Worm (Caenorhabditis elegans) whole organism, L1 larva: Measurements from ENCODE around the gene F28C6.9.

Experiments used
- C04F5.9 ChIP-seq: sonication (generic microtip); optimal IDR thresholded peaks from 2 replicates; lab custom pipeline; 2016; ENCODE audit warnings: missing genetic modification characterization, missing compliant biosample characterization
- C16A3.4 ChIP-seq: fragments of 150-350 bp; optimal IDR thresholded peaks from 2 replicates; lab custom pipeline; 2014; ENCODE audit warnings: missing biosample characterization, missing genetic modification characterization
- F16B12.6 ChIP-seq: fragments of 150-350 bp; optimal IDR thresholded peaks from 2 replicates; lab custom pipeline; 2014; ENCODE audit warnings: missing biosample characterization, missing genetic modification characterization
- Y116A8C.19 ChIP-seq: sonication (generic microtip); optimal IDR thresholded peaks from 2 replicates; lab custom pipeline; 2016; ENCODE audit warnings: missing compliant biosample characterization, missing genetic modification characterization, borderline replicate concordance
- aha-1 ChIP-seq: fragments of 150-350 bp; optimal IDR thresholded peaks from 2 replicates; lab custom pipeline; 2014; ENCODE audit warnings: missing biosample characterization, missing genetic modification characterization
- blmp-1 ChIP-seq: fragments of 150-350 bp; optimal IDR thresholded peaks from 2 replicates; lab custom pipeline; 2014; ENCODE audit warnings: missing biosample characterization, missing genetic modification characterization
- ceh-63 ChIP-seq: fragments of 200-800 bp; sonication (Bioruptor generic); optimal IDR thresholded peaks from 2 replicates; lab custom pipeline; 2018; ENCODE audit warnings: mild to moderate bottlenecking, missing genetic modification characterization, missing compliant biosample characterization
- ceh-8 ChIP-seq: fragments of 200-800 bp; sonication (Bioruptor generic); optimal IDR thresholded peaks from 2 replicates; lab custom pipeline; 2018; ENCODE audit warnings: mild to moderate bottlenecking, missing genetic modification characterization, moderate library complexity, missing compliant biosample characterization
- ceh-88 ChIP-seq: fragments of 200-800 bp; sonication (Bioruptor generic); IDR thresholded peaks from 2 replicates; pipeline ENCODE4 v1.3.6; 2022; ENCODE audit warnings: missing genetic modification characterization, missing compliant biosample characterization
- dpl-1 ChIP-seq, 3 experiments: fragments of 150-350 bp in 2 of 3; sonication (generic microtip) in 1 of 3; optimal IDR thresholded peaks; 2 replicates each; lab custom pipeline; 2014 to 2017; ENCODE audit warnings: missing biosample characterization in 3 of 3, missing genetic modification characterization in 3 of 3, missing genetic modification reagents in 3 of 3
- efl-1 ChIP-seq, 4 experiments: fragments of 150-350 bp; optimal IDR thresholded peaks in 3 of 4; peaks in 1 of 4; 1 replicate in 1 of 4; 2 replicates in 3 of 4; lab custom pipeline; 2014; ENCODE audit warnings: missing biosample characterization in 2 of 4, missing genetic modification characterization in 2 of 4, missing genetic modification reagents in 2 of 4
- efl-3 ChIP-seq: fragments of 200-800 bp; sonication (Bioruptor generic); optimal IDR thresholded peaks from 2 replicates; lab custom pipeline; 2018; ENCODE audit warnings: mild to moderate bottlenecking, missing genetic modification characterization, missing compliant biosample characterization
- egl-13 ChIP-seq: sonication (generic microtip); optimal IDR thresholded peaks from 2 replicates; lab custom pipeline; 2016; ENCODE audit warnings: missing genotype, missing genetic modification reagents, missing genetic modification characterization, missing compliant biosample characterization
- elt-3 ChIP-seq, 6 experiments: fragments of 150-350 bp in 1 of 6; sonication (generic microtip); optimal IDR thresholded peaks; 2 replicates each; lab custom pipeline; 2017 to 2018; ENCODE audit warnings: missing biosample characterization in 6 of 6, missing genetic modification characterization in 6 of 6, inconsistent platforms in 1 of 6
- fkh-8 ChIP-seq: sonication (generic microtip); optimal IDR thresholded peaks from 2 replicates; lab custom pipeline; 2016; ENCODE audit warnings: mild to moderate bottlenecking, missing genetic modification characterization, missing compliant biosample characterization
- hlh-17 ChIP-seq: fragments of 200-800 bp; sonication (Bioruptor generic); optimal IDR thresholded peaks from 2 replicates; lab custom pipeline; 2018; ENCODE audit warnings: missing genetic modification characterization, mild to moderate bottlenecking, missing compliant biosample characterization, moderate library complexity, borderline replicate concordance
- hlh-4 ChIP-seq: sonication (generic microtip); optimal IDR thresholded peaks from 2 replicates; lab custom pipeline; 2016; ENCODE audit warnings: mild to moderate bottlenecking, missing genetic modification characterization, missing compliant biosample characterization
- hpl-2 ChIP-seq: fragments of 150-350 bp; optimal IDR thresholded peaks from 2 replicates; lab custom pipeline; 2014; ENCODE audit warnings: missing biosample characterization, missing genetic modification reagents, missing genetic modification characterization
- irx-1 ChIP-seq: sonication (generic microtip); optimal IDR thresholded peaks from 2 replicates; lab custom pipeline; 2016; ENCODE audit warnings: missing genetic modification characterization, missing compliant biosample characterization
- jun-1 ChIP-seq: fragments of 150-350 bp; optimal IDR thresholded peaks from 2 replicates; lab custom pipeline; 2014; ENCODE audit warnings: missing biosample characterization, missing genetic modification reagents, missing genetic modification characterization
- lin-13 ChIP-seq: fragments of 150-350 bp; optimal IDR thresholded peaks from 2 replicates; lab custom pipeline; 2014; ENCODE audit warnings: missing biosample characterization, missing genetic modification reagents, missing genetic modification characterization
- lin-35 ChIP-seq, 2 experiments: fragments of 150-350 bp; optimal IDR thresholded peaks; 2 replicates each; lab custom pipeline; 2014; ENCODE audit warnings: missing biosample characterization in 2 of 2, missing genetic modification characterization in 2 of 2, missing genetic modification reagents in 2 of 2
- lsy-2 ChIP-seq, 2 experiments: fragments of 150-350 bp; optimal IDR thresholded peaks; 2 replicates each; lab custom pipeline; 2014; ENCODE audit warnings: missing biosample characterization in 2 of 2, missing genetic modification characterization in 2 of 2
- mab-9 ChIP-seq: fragments of 200-800 bp; sonication (Bioruptor generic); IDR thresholded peaks from 2 replicates; pipeline ENCODE4 v1.3.6; 2022; ENCODE audit warnings: missing genetic modification reagents, missing genetic modification characterization, missing compliant biosample characterization
- nhr-11 ChIP-seq: fragments of 150-350 bp; optimal IDR thresholded peaks from 2 replicates; lab custom pipeline; 2014; ENCODE audit warnings: missing biosample characterization, missing genetic modification characterization
- nhr-12 ChIP-seq: sonication (generic microtip); optimal IDR thresholded peaks from 2 replicates; lab custom pipeline; 2017; ENCODE audit warnings: missing biosample characterization, missing genetic modification characterization
- nhr-19 ChIP-seq: fragments of 200-800 bp; sonication (Bioruptor generic); conservative IDR thresholded peaks from 2 replicates; pipeline ENCODE4 v1.3.6; 2022; ENCODE audit warnings: missing genetic modification characterization, missing compliant biosample characterization
- nhr-237 ChIP-seq: fragments of 150-350 bp; optimal IDR thresholded peaks from 2 replicates; lab custom pipeline; 2014; ENCODE audit warnings: missing biosample characterization, missing genetic modification characterization
- nhr-71 ChIP-seq: sonication (generic microtip); optimal IDR thresholded peaks from 2 replicates; lab custom pipeline; 2016; ENCODE audit warnings: mild to moderate bottlenecking, missing genetic modification characterization, moderate library complexity, missing compliant biosample characterization
- nhr-77 ChIP-seq: fragments of 150-350 bp; optimal IDR thresholded peaks from 2 replicates; lab custom pipeline; 2014; ENCODE audit warnings: missing biosample characterization, missing genetic modification characterization
- nhr-85 ChIP-seq: sonication (generic microtip); peaks from one replicate; lab custom pipeline; 2016; ENCODE audit warnings: missing genetic modification characterization, inconsistent platforms, missing compliant biosample characterization
- rnt-1 ChIP-seq: sonication (generic microtip); optimal IDR thresholded peaks from 2 replicates; lab custom pipeline; 2016; ENCODE audit warnings: mild to moderate bottlenecking, missing genetic modification characterization, moderate library complexity, missing compliant biosample characterization
- snpc-4 ChIP-seq: fragments of 150-350 bp; optimal IDR thresholded peaks from 2 replicates; lab custom pipeline; 2014; ENCODE audit warnings: missing biosample characterization, missing genetic modification characterization
- sup-37 ChIP-seq: fragments of 200-800 bp; sonication (Bioruptor generic); optimal IDR thresholded peaks from 2 replicates; lab custom pipeline; 2018; ENCODE audit warnings: mild to moderate bottlenecking, missing genetic modification characterization, missing compliant biosample characterization
- swsn-7 ChIP-seq: sonication (generic microtip); optimal IDR thresholded peaks from 2 replicates; lab custom pipeline; 2016; ENCODE audit warnings: missing genetic modification characterization, missing compliant biosample characterization
- tbx-2 ChIP-seq: sonication (generic microtip); optimal IDR thresholded peaks from 2 replicates; lab custom pipeline; 2016; ENCODE audit warnings: missing genetic modification characterization, missing compliant biosample characterization
- unc-62 ChIP-seq: fragments of 150-350 bp; optimal IDR thresholded peaks from 2 replicates; lab custom pipeline; 2014; ENCODE audit warnings: missing biosample characterization, missing genetic modification reagents, missing genetic modification characterization
- unc-86 ChIP-seq: sonication (generic microtip); optimal IDR thresholded peaks from 2 replicates; lab custom pipeline; 2016; ENCODE audit warnings: missing genetic modification characterization, missing compliant biosample characterization
- unc-98 ChIP-seq: fragments of 200-800 bp; sonication (Bioruptor generic); IDR thresholded peaks from 2 replicates; pipeline ENCODE4 v1.3.6; 2022; ENCODE audit warnings: missing genetic modification characterization, missing compliant biosample characterization
- xbp-1 ChIP-seq: sonication (generic microtip); optimal IDR thresholded peaks from 2 replicates; lab custom pipeline; 2016; ENCODE audit warnings: missing genetic modification characterization, missing compliant biosample characterization
- zip-4 ChIP-seq: fragments of 200-800 bp; sonication (Bioruptor generic); optimal IDR thresholded peaks from 2 replicates; lab custom pipeline; 2018; ENCODE audit warnings: mild to moderate bottlenecking, missing genetic modification characterization, moderate library complexity, missing compliant biosample characterization
- ztf-4 ChIP-seq: fragments of 150-350 bp; optimal IDR thresholded peaks from 2 replicates; lab custom pipeline; 2014; ENCODE audit warnings: missing biosample characterization, missing genetic modification characterization

Gene F28C6.9

DNA sequence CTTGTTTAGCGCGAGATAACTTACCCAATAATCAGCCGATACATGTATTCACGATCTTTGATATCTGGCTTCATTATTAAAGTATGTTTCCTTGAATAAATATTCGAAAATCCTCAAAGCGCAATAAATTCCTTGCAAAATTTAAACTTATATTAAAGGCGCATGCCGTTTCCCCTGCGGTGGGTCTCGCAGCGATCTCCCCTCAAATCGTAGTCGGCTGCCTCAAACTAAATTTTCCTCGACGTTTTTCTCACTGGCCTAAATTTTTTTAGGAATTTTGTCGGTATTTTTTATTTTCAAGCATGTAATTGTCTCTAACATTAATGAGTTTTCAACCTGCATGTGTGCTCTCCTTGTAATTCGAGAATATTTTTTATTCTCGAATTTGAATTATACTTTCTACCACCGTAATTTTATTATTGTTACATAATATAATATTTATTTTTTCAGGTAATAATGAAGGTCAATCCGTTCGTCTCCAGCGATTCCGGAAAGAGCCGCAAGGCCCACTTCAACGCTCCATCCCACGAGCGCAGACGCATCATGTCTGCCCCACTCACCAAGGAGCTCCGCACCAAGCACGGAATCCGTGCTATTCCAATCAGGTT lies 7.5 kb downstream of the F28C6.9 start, which contains the start of the genes cpf-1 and rpl-26 (continued):
- TF ChIP-seq rnt-1 (tag; lab: Kevin White, UChicago) (peak; percentile 61), nhr-12 (tag; lab: Kevin White, UChicago) (no peak), elt-3 (tag; optimal IDR thresholded peaks at IDR 0.05; lab: Kevin White, UChicago) (peak in 1 of 6 experiments; percentile 84), unc-86 (peak; percentile 26), snpc-4 (tag; lab: Kevin White, UChicago) (peak; percentile 4), nhr-71 (tag; lab: Kevin White, UChicago) (peak; percentile 70), ceh-88 (no peak), dpl-1 (GFP tag; optimal IDR thresholded peaks at IDR 0.05; lab: Kevin White, UChicago) (peak; percentile 65 to 78 (median 67)), F16B12.6 (tag; lab: Kevin White, UChicago) (peak; percentile 73), C16A3.4 (peak; percentile 61), efl-3 (no peak), egl-13 (tag; lab: Kevin White, UChicago) (no peak), lsy-2 (tag; optimal IDR thresholded peaks at IDR 0.05; lab: Kevin White, UChicago) (peak; percentile 70 to 93), xbp-1 (tag; lab: Kevin White, UChicago) (peak; percentile 48), mab-9 (GFP tag; lab: Robert Waterston, UW) (no peak), irx-1 (tag; lab: Kevin White, UChicago) (no peak)
- TF ChIP-seq, all 84 proteins: peak for 31

DNA sequence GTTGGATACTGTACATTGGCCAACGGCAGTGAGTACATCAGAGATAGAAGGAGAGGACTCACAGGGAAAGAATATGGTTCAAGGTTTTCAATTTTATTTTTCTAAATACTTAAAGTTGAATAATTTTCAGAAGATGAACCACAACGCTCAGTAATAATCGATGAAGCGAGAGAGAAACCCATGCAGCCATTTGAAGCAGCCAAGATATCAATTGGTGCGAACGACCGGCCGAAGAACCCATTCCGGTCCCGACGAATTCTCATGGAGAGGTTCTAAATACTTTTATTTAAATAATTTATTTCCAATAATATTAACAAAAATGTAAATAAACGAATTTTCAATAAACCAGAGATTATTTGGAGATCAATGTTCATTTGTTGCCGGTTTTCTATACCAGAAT lies 9.8 kb downstream of the F28C6.9 start, which contains the start of gene pigg-1:
Gene pigg-1, minus strand, starts transcription at position 101 of the 400 bp plus-strand sequence.
- TF ChIP-seq C16A3.4: no peak
- TF ChIP-seq sup-37: no peak
- no peak for TF ChIP-seq lin-35 (GFP tag; optimal IDR thresholded peaks at IDR 0.05; lab: Kevin White, UChicago)
- no peak for TF ChIP-seq tbx-2 (tag; lab: Kevin White, UChicago)
- TF ChIP-seq swsn-7 (tag; lab: Kevin White, UChicago): no peak
- no peak for TF ChIP-seq nhr-11 (tag; lab: Kevin White, UChicago)
- TF ChIP-seq ceh-8 (GFP tag; lab: Kevin White, UChicago): no peak
- no peak for TF ChIP-seq ztf-4 (tag; lab: Kevin White, UChicago)
- TF ChIP-seq C04F5.9 (tag; lab: Kevin White, UChicago): no peak
- no peak for TF ChIP-seq zip-4 (GFP tag; lab: Kevin White, UChicago)
- no peak for TF ChIP-seq ceh-63
- TF ChIP-seq hlh-17 (GFP tag; lab: Kevin White, UChicago): no peak
- TF ChIP-seq unc-98 (GFP tag; lab: Robert Waterston, UW): no peak
- TF ChIP-seq jun-1 (tag; lab: Kevin White, UChicago): no peak
- TF ChIP-seq nhr-77 (tag; lab: Kevin White, UChicago): no peak
- no peak for TF ChIP-seq efl-3
- TF ChIP-seq hlh-4 (tag; lab: Kevin White, UChicago): no peak

- TF ChIP-seq blmp-1 (tag; lab: Kevin White, UChicago): peak; percentile 26
- TF ChIP-seq F16B12.6 (tag; lab: Kevin White, UChicago): no peak
- TF ChIP-seq, all 84 proteins: peak for 1
Observed at ce11 chrII:8599214-8599613, 10.8 kb downstream of the F28C6.9 start, which contains the start of gene F28C6.5. Gene F28C6.5 (plus strand): TSS chrII:8599514.

- TF ChIP-seq efl-1 (optimal IDR thresholded peaks at IDR 0.05; lab: Kevin White, UChicago) (no peak), efl-1 (GFP tag; optimal IDR thresholded peaks at IDR 0.05 in 1 of 2; lab: Kevin White, UChicago) (no peak), zip-4 (GFP tag; lab: Kevin White, UChicago) (no peak), unc-62 (GFP tag; lab: Kevin White, UChicago) (no peak), nhr-85 (no peak), nhr-237 (tag; lab: Kevin White, UChicago) (no peak), fkh-8 (tag; lab: Kevin White, UChicago) (no peak), blmp-1 (tag; lab: Kevin White, UChicago) (no peak), lin-13 (no peak), nhr-19 (GFP tag; lab: Robert Waterston, UW) (no peak), lin-35 (GFP tag; optimal IDR thresholded peaks at IDR 0.05; lab: Kevin White, UChicago) (no peak), hpl-2 (GFP tag; lab: Kevin White, UChicago) (no peak), aha-1 (no peak), Y116A8C.19 (tag; lab: Kevin White, UChicago) (no peak)
Observed at ce11 chrII:8593840-8594625, 16.0 kb downstream of the F28C6.9 start, which contains the start of gene aptf-3. Gene aptf-3 (plus strand): TSS chrII:8594190.
